Fruit fly (Drosophila melanogaster) whole organism, embryonic: ENCODE data around the gene CG15764.

Experiments used
- Adf1 ChIP-seq: fragments of 200-800 bp; sonication (Bioruptor generic); IDR thresholded peaks from 2 replicates; pipeline ENCODE4 v1.3.6; 2022; ENCODE audit warnings: missing biosample characterization, missing genetic modification characterization
- BEAF-32 ChIP-seq: fragments of 200-800 bp; sonication (Bioruptor generic); optimal IDR thresholded peaks from 3 replicates; lab custom pipeline; 2017; ENCODE audit warnings: missing biosample characterization, missing genetic modification characterization, mild to moderate bottlenecking, moderate library complexity, missing genetic modification reagents
- CG10147 ChIP-seq: fragments of 200-800 bp; sonication (Bioruptor generic); optimal IDR thresholded peaks from 2 replicates; lab custom pipeline; 2019; ENCODE audit warnings: missing biosample characterization, mild to moderate bottlenecking, missing genetic modification characterization, moderate library complexity
- CG11093 ChIP-seq: fragments of 200-800 bp; sonication (Bioruptor generic); IDR thresholded peaks from 3 replicates; pipeline ENCODE4 v1.3.6; 2022; ENCODE audit warnings: missing biosample characterization, missing genetic modification characterization
- CG12236 ChIP-seq: fragments of 200-800 bp; sonication (Bioruptor generic); optimal IDR thresholded peaks from 2 replicates; lab custom pipeline; 2016; ENCODE audit warnings: missing biosample characterization, missing genetic modification characterization
- CG13424 ChIP-seq: fragments of 200-800 bp; sonication (Bioruptor generic); optimal IDR thresholded peaks from 2 replicates; lab custom pipeline; 2019; ENCODE audit warnings: missing biosample characterization, mild to moderate bottlenecking, missing genetic modification characterization, moderate library complexity
- CG14014 ChIP-seq: fragments of 200-800 bp; sonication (Bioruptor generic); IDR thresholded peaks from 2 replicates; pipeline ENCODE4 v1.3.6; 2022; ENCODE audit warnings: missing biosample characterization, missing genetic modification characterization
- CG1602 ChIP-seq: fragments of 200-800 bp; sonication (Bioruptor generic); optimal IDR thresholded peaks from 3 replicates; lab custom pipeline; 2016; ENCODE audit warnings: missing biosample characterization, missing genetic modification characterization
- CG17612 ChIP-seq: fragments of 200-800 bp; sonication (Bioruptor generic); IDR thresholded peaks from 2 replicates; pipeline ENCODE4 v1.3.6; 2022; ENCODE audit warnings: missing biosample characterization, missing genetic modification characterization
- CG17829 ChIP-seq: fragments of 200-800 bp; optimal IDR thresholded peaks from 2 replicates; lab custom pipeline; 2019; ENCODE audit warnings: missing biosample characterization, mild to moderate bottlenecking, missing genetic modification characterization, moderate library complexity
- CG18262 ChIP-seq: fragments of 200-800 bp; optimal IDR thresholded peaks from 3 replicates; lab custom pipeline; 2019; ENCODE audit warnings: missing biosample characterization, mild to moderate bottlenecking, missing genetic modification characterization, moderate library complexity
- CG2116 ChIP-seq: fragments of 200-800 bp; sonication (Bioruptor generic); optimal IDR thresholded peaks from 3 replicates; lab custom pipeline; 2018; ENCODE audit warnings: missing biosample characterization, mild to moderate bottlenecking, missing genetic modification characterization
- CG2199 ChIP-seq: fragments of 200-800 bp; sonication (Bioruptor generic); IDR thresholded peaks from 3 replicates; pipeline ENCODE4 v1.3.6; 2022; ENCODE audit warnings: missing biosample characterization, missing genetic modification characterization
- CG2712 ChIP-seq: fragments of 200-800 bp; optimal IDR thresholded peaks from 3 replicates; lab custom pipeline; 2019; ENCODE audit warnings: missing biosample characterization, mild to moderate bottlenecking, missing genetic modification characterization, moderate library complexity
- CG2875 ChIP-seq: fragments of 200-800 bp; sonication (Bioruptor generic); optimal IDR thresholded peaks from 2 replicates; lab custom pipeline; 2017; ENCODE audit warnings: missing biosample characterization, mild to moderate bottlenecking, missing genetic modification characterization, missing genetic modification reagents
- CG31365 ChIP-seq: fragments of 200-800 bp; sonication (Bioruptor generic); optimal IDR thresholded peaks from 2 replicates; lab custom pipeline; 2018; ENCODE audit warnings: missing biosample characterization, mild to moderate bottlenecking, missing genetic modification characterization
- CG32532 ChIP-seq: fragments of 200-800 bp; sonication (Bioruptor generic); IDR thresholded peaks from 2 replicates; pipeline ENCODE4 v1.3.6; 2022; ENCODE audit warnings: missing biosample characterization, missing genetic modification characterization
- CG3281 ChIP-seq: fragments of 200-800 bp; sonication (Bioruptor generic); optimal IDR thresholded peaks from 3 replicates; lab custom pipeline; 2017; ENCODE audit warnings: missing biosample characterization, mild to moderate bottlenecking, missing genetic modification characterization
- CG3407 ChIP-seq: fragments of 200-800 bp; sonication (Bioruptor generic); optimal IDR thresholded peaks from 2 replicates; lab custom pipeline; 2018; ENCODE audit warnings: missing biosample characterization, mild to moderate bottlenecking, missing genetic modification characterization
- CG34376 ChIP-seq: fragments of 200-800 bp; sonication (Bioruptor generic); optimal IDR thresholded peaks from 2 replicates; lab custom pipeline; 2018; ENCODE audit warnings: missing biosample characterization, mild to moderate bottlenecking, missing genetic modification characterization
- CG3726 ChIP-seq: fragments of 200-800 bp; sonication (Bioruptor generic); IDR thresholded peaks from 3 replicates; pipeline ENCODE4, ENCODE4 v1.3.6; 2022; ENCODE audit warnings: missing biosample characterization, missing genetic modification characterization
- CG6765 ChIP-seq: fragments of 200-800 bp; sonication (Bioruptor generic); optimal IDR thresholded peaks from 3 replicates; lab custom pipeline; 2017; ENCODE audit warnings: missing biosample characterization, mild to moderate bottlenecking, missing genetic modification characterization
- CG6813 ChIP-seq: fragments of 200-800 bp; sonication (Bioruptor generic); optimal IDR thresholded peaks from 2 replicates; lab custom pipeline; 2017; ENCODE audit warnings: missing biosample characterization, missing genetic modification characterization, mild to moderate bottlenecking, moderate library complexity, missing genetic modification reagents
- CG6854 ChIP-seq: fragments of 200-800 bp; sonication (Bioruptor generic); optimal IDR thresholded peaks from 3 replicates; lab custom pipeline; 2017; ENCODE audit warnings: missing biosample characterization, mild to moderate bottlenecking, missing genetic modification characterization
- CG7839 ChIP-seq: fragments of 200-800 bp; sonication (Bioruptor generic); optimal IDR thresholded peaks from 3 replicates; lab custom pipeline; 2018; ENCODE audit warnings: missing biosample characterization, mild to moderate bottlenecking, missing genetic modification characterization, moderate library complexity
- CG8290 ChIP-seq, 3 experiments: fragments of 200-800 bp; sonication (Bioruptor generic); optimal IDR thresholded peaks; 2 replicates each; lab custom pipeline; 2016 to 2019; ENCODE audit warnings: missing biosample characterization in 3 of 3, missing genetic modification characterization in 3 of 3, mild to moderate bottlenecking in 2 of 3, moderate library complexity in 1 of 3
- CG8359 ChIP-seq: fragments of 200-800 bp; sonication (Bioruptor generic); optimal IDR thresholded peaks from 2 replicates; lab custom pipeline; 2017; ENCODE audit warnings: missing biosample characterization, mild to moderate bottlenecking, missing genetic modification characterization, borderline replicate concordance
- CG9437 ChIP-seq: fragments of 200-800 bp; sonication (Bioruptor generic); optimal IDR thresholded peaks from 2 replicates; lab custom pipeline; 2018; ENCODE audit warnings: missing biosample characterization, mild to moderate bottlenecking, missing genetic modification characterization
- GATAe ChIP-seq: fragments of 200-800 bp; sonication (Bioruptor generic); conservative IDR thresholded peaks from 2 replicates; pipeline ENCODE4 v1.3.6; 2022; ENCODE audit warnings: missing biosample characterization, missing genetic modification characterization
- Hr39 ChIP-seq: fragments of >200 bp; optimal IDR thresholded peaks from 2 replicates; lab custom pipeline; 2017
- Six4 ChIP-seq: fragments of 200-800 bp; sonication (Bioruptor generic); optimal IDR thresholded peaks from 2 replicates; lab custom pipeline; 2016; ENCODE audit warnings: missing biosample characterization, missing genetic modification characterization
- ab ChIP-seq: fragments of 200-800 bp; sonication (Bioruptor generic); optimal IDR thresholded peaks from 2 replicates; lab custom pipeline; 2016; ENCODE audit warnings: missing biosample characterization, missing genetic modification characterization
- bbx ChIP-seq: fragments of 200-800 bp; sonication (Bioruptor generic); IDR thresholded peaks from 2 replicates; pipeline ENCODE4 v1.3.6; 2022; ENCODE audit warnings: missing biosample characterization, missing genetic modification characterization; ENCODE audit not compliant: partially characterized antibody
- corto ChIP-seq: fragments of 200-800 bp; sonication (Bioruptor generic); optimal IDR thresholded peaks from 2 replicates; lab custom pipeline; 2016; ENCODE audit warnings: missing biosample characterization, mild to moderate bottlenecking, missing genetic modification characterization, moderate library complexity
- crol ChIP-seq: fragments of 200-800 bp; sonication (Bioruptor generic); IDR thresholded peaks from 2 replicates; pipeline ENCODE4 v1.3.6; 2022; ENCODE audit warnings: missing biosample characterization, missing genetic modification characterization
- disco-r ChIP-seq: fragments of 200-800 bp; sonication (Bioruptor generic); optimal IDR thresholded peaks from 2 replicates; lab custom pipeline; 2016; ENCODE audit warnings: missing biosample characterization, missing genetic modification characterization
- en ChIP-seq: fragments of 200-800 bp; sonication (Bioruptor generic); optimal IDR thresholded peaks from 2 replicates; lab custom pipeline; 2016; ENCODE audit warnings: missing biosample characterization, missing genetic modification characterization
- fd102C ChIP-seq: fragments of 200-800 bp; sonication (Bioruptor generic); optimal IDR thresholded peaks from 2 replicates; lab custom pipeline; 2018; ENCODE audit warnings: missing biosample characterization, mild to moderate bottlenecking, missing genetic modification characterization, moderate library complexity
- fd3F ChIP-seq: fragments of 200-800 bp; sonication (Bioruptor generic); optimal IDR thresholded peaks from 2 replicates; lab custom pipeline; 2018; ENCODE audit warnings: missing biosample characterization, mild to moderate bottlenecking, missing genetic modification characterization, moderate library complexity
- fu2 ChIP-seq: fragments of 200-800 bp; sonication (Bioruptor generic); optimal IDR thresholded peaks from 2 replicates; lab custom pipeline; 2016; ENCODE audit warnings: missing biosample characterization, missing genetic modification characterization
- hbn ChIP-seq: fragments of 200-800 bp; sonication (Bioruptor generic); IDR thresholded peaks from 2 replicates; pipeline ENCODE4 v1.3.6; 2022; ENCODE audit warnings: missing biosample characterization, missing genetic modification characterization; ENCODE audit not compliant: partially characterized antibody
- lab ChIP-seq: fragments of 200-800 bp; sonication (Bioruptor generic); optimal IDR thresholded peaks from 3 replicates; lab custom pipeline; 2017; ENCODE audit warnings: missing biosample characterization, missing genetic modification characterization, mild to moderate bottlenecking, moderate library complexity, missing genetic modification reagents
- oc ChIP-seq: fragments of 200-800 bp; sonication (Bioruptor generic); optimal IDR thresholded peaks from 2 replicates; lab custom pipeline; 2018; ENCODE audit warnings: missing biosample characterization, mild to moderate bottlenecking, missing genetic modification characterization, moderate library complexity
- pfk ChIP-seq: fragments of 200-800 bp; sonication (Bioruptor generic); optimal IDR thresholded peaks from 2 replicates; lab custom pipeline; 2018; ENCODE audit warnings: missing biosample characterization, mild to moderate bottlenecking, missing genetic modification characterization, moderate library complexity
- psq ChIP-seq: fragments of 200-800 bp; sonication (Bioruptor generic); optimal IDR thresholded peaks from 2 replicates; lab custom pipeline; 2017; ENCODE audit warnings: missing biosample characterization, missing genetic modification characterization
- row ChIP-seq: fragments of 200-800 bp; sonication (Bioruptor generic); IDR thresholded peaks from 3 replicates; pipeline ENCODE4 v1.3.6; 2022; ENCODE audit warnings: missing biosample characterization, missing genetic modification characterization
- tll ChIP-seq, 2 experiments: fragments of 200-800 bp in 1 of 2; fragments of >200 bp in 1 of 2; sonication (Bioruptor generic) in 1 of 2; optimal IDR thresholded peaks; 2 replicates each; lab custom pipeline; 2017 to 2019; ENCODE audit warnings: missing biosample characterization in 2 of 2, missing genetic modification characterization in 2 of 2, mild to moderate bottlenecking in 1 of 2, moderate library complexity in 1 of 2
- vvl ChIP-seq: fragments of 200-800 bp; sonication (Bioruptor generic); IDR thresholded peaks from 2 replicates; pipeline ENCODE4 v1.3.6; 2022; ENCODE audit warnings: missing biosample characterization, missing genetic modification characterization

CG15764 gene

dm6 chrX:5895821-5896550 is 27.1 kb downstream of the CG15764 start (continued):
- TF ChIP-seq CG2199 (GFP tag; lab: Robert Waterston, UW) (peak; percentile 96), CG3407 (GFP tag; lab: Kevin White, UChicago) (peak; percentile 87), fd3F (peak; percentile 30), fd102C (GFP tag; lab: Kevin White, UChicago) (no peak), crol (GFP tag; lab: Robert Waterston, UW) (peak; percentile 80), CG18262 (tag; lab: Kevin White, UChicago) (peak; percentile 92), CG6813 (GFP tag; lab: Kevin White, UChicago) (peak; percentile 89), ab (peak; percentile 71), GATAe (GFP tag; lab: Robert Waterston, UW) (no peak), CG7839 (tag; lab: Kevin White, UChicago) (peak; percentile 92), CG8359 (GFP tag; lab: Kevin White, UChicago) (peak; percentile 77), Hr39 (lab: Kevin White, UChicago) (no peak), BEAF-32 (no peak), CG17829 (tag; lab: Kevin White, UChicago) (peak; percentile 91), psq (GFP tag; lab: Kevin White, UChicago) (peak; percentile 30), oc (tag; lab: Kevin White, UChicago) (peak; percentile 93), bbx (no peak), CG6765 (peak; percentile 29), CG2875 (GFP tag; lab: Kevin White, UChicago) (peak; percentile 91), disco-r (GFP tag; lab: Kevin White, UChicago) (peak; percentile 80), CG2712 (peak; percentile 92), CG8290 (GFP tag; optimal IDR thresholded peaks at IDR 0.05; lab: Kevin White, UChicago) (peak; percentile 78), CG8290 (tag; optimal IDR thresholded peaks at IDR 0.05; lab: Kevin White, UChicago) (peak; percentile 56 to 93), CG31365 (tag; lab: Kevin White, UChicago) (peak; percentile 78), CG12236 (peak; percentile 84), Six4 (GFP tag; lab: Kevin White, UChicago) (peak; percentile 91), lab (GFP tag; lab: Kevin White, UChicago) (peak; percentile 93), CG2116 (peak; percentile 28), CG3281 (peak; percentile 75), row (GFP tag; lab: Robert Waterston, UW) (peak; percentile 84), CG10147 (peak; percentile 67), Adf1 (GFP tag; lab: Robert Waterston, UW) (0 out of 2 replicates have a peak, but pooled peaks have one; percentile 11), CG3726 (GFP tag; lab: Robert Waterston, UW) (peak; percentile 96), CG13424 (peak; percentile 82), fu2 (GFP tag; lab: Kevin White, UChicago) (peak; percentile 68), CG32532 (peak; percentile 87), CG11093 (GFP tag; lab: Robert Waterston, UW) (peak; percentile 86; the same call in 2 of the 3 replicates), hbn (GFP tag; lab: Robert Waterston, UW) (no peak), corto (GFP tag; lab: Kevin White, UChicago) (peak; percentile 83), vvl (GFP tag; lab: Robert Waterston, UW) (peak; percentile 97), CG6854 (GFP tag; lab: Kevin White, UChicago) (peak; percentile 75), CG9437 (GFP tag; lab: Kevin White, UChicago) (peak; percentile 66), CG14014 (GFP tag; lab: Robert Waterston, UW) (peak; percentile 90), pfk (GFP tag; lab: Kevin White, UChicago) (no peak), en (GFP tag; lab: Kevin White, UChicago) (peak; percentile 69), CG34376 (no peak), CG17612 (GFP tag; lab: Robert Waterston, UW) (peak; percentile 81), CG1602 (GFP tag; lab: Kevin White, UChicago) (peak; percentile 83), tll (GFP tag; optimal IDR thresholded peaks at IDR 0.05; lab: Kevin White, UChicago) (no peak)
